Worm (Caenorhabditis elegans): ENCODE data around the gene K12B6.11.

Gene K12B6.11

DNA sequence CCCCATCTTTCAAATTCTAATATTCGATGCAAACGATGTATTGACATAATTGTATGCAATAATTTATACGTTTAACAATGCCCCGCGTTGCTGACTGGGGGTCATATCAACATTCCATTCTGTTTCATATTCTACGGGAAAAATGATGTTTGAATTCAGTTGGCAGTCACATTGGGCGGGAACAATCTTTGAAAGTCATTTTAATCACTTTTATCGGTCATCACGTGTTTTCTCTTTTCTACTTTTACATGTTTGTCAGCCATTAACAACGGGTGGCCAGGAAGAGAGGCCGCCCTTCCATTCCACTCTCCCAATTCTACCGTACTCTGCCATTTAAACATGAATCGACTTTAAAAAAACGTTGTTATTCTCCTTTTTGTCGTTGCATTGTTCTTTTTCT lies 40.0 kb upstream of the K12B6.11 start:
- TF ChIP-seq nhr-12 (tag; optimal IDR thresholded peaks at IDR 0.05) (no peak), elt-3 (tag; optimal IDR thresholded peaks at IDR 0.05) (no peak), crh-2 (tag; optimal IDR thresholded peaks at IDR 0.05) (peak; percentile 45), nhr-237 (tag; optimal IDR thresholded peaks at IDR 0.05) (no peak), R02D3.7 (tag; optimal IDR thresholded peaks at IDR 0.05) (no peak), nhr-129 (tag; optimal IDR thresholded peaks at IDR 0.05) (peak; percentile 9), C34F6.9 (tag; optimal IDR thresholded peaks at IDR 0.05) (no peak), gmeb-1 (tag; optimal IDR thresholded peaks at IDR 0.05) (peak; percentile 41), sma-9 (GFP tag; optimal IDR thresholded peaks at IDR 0.05) (peak; percentile 65), sma-9 (tag; optimal IDR thresholded peaks at IDR 0.05) (no peak), blmp-1 (tag; optimal IDR thresholded peaks at IDR 0.05; ENCODE audit: insufficient read depth) (peak; percentile 14), dmd-4 (tag; optimal IDR thresholded peaks at IDR 0.05) (no peak), fos-1 (tag; optimal IDR thresholded peaks at IDR 0.05) (no peak), nhr-21 (tag; optimal IDR thresholded peaks at IDR 0.05) (no peak)

DNA sequence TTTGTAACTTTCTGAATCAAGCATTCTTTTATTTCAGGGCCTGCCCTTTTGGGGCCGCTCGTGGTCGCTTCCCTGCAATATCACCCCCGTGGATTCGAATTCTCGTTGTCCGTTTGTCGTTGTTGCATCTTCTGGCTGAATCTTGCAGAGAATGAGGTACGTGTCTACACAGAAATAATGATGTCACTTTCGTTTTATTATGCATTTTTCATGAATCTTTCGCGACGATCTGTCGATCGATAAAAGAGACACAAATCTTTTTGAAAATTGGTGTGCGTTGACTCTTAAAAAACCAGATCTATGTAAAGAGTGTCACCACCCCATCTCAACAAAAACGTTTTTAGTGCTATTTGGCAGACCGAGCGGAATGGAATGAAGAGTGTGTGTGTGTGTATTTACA lies 39.6 kb upstream of the K12B6.11 start:
- TF ChIP-seq egl-27 (tag; optimal IDR thresholded peaks at IDR 0.05) (no peak), sma-9 (GFP tag; optimal IDR thresholded peaks at IDR 0.05) (peak; percentile 2), sma-9 (tag; optimal IDR thresholded peaks at IDR 0.05) (no peak), elt-3 (tag; optimal IDR thresholded peaks at IDR 0.05) (no peak), ztf-11 (tag; optimal IDR thresholded peaks at IDR 0.05) (no peak), ztf-4 (tag; optimal IDR thresholded peaks at IDR 0.05) (no peak), ceh-16 (tag; optimal IDR thresholded peaks at IDR 0.05) (peak; percentile 59), ZK546.5 (tag; optimal IDR thresholded peaks at IDR 0.05) (no peak), sem-4 (tag; optimal IDR thresholded peaks at IDR 0.05) (no peak), R02D3.7 (tag; optimal IDR thresholded peaks at IDR 0.05) (no peak), lin-11 (tag; optimal IDR thresholded peaks at IDR 0.05) (no peak), lin-13 (GFP tag; optimal IDR thresholded peaks at IDR 0.05) (no peak), unc-62 (GFP tag; optimal IDR thresholded peaks at IDR 0.05) (no peak), elt-1 (tag; optimal IDR thresholded peaks at IDR 0.05) (no peak), nhr-21 (tag; optimal IDR thresholded peaks at IDR 0.05) (no peak), alr-1 (tag; optimal IDR thresholded peaks at IDR 0.05) (no peak), Y55F3AM.14 (GFP tag; optimal IDR thresholded peaks at IDR 0.05) (no peak), nhr-25 (tag; optimal IDR thresholded peaks at IDR 0.05) (no peak)

DNA sequence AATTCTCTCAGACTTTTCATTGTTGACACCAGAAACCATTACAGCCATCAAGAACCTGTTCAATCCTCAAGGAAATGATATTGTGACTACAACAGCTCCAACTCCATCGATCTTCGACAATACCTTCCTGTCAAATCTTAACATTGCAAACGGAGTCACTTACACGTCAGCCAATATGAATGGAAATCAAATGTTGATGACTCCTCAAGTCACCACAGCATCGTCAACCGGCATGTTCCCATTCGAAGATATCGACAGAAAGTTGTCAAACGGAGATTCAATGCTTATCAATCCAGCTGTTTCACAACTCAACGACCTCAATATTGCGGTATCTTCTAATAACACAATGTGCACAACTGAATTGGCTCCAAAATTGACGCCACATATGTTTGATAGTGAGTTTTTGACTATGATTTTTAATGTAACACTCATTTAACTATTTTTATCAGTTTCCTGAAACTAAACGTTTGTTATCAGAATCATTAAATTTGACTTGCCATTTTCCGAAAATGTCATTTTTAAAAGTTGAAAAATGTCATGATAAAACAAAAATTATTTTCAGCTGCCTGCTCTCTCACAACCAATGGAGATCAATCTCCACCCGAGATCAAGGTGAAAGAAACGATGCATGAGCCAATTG lies 37.6 kb upstream of the K12B6.11 start:
- TF ChIP-seq ceh-16 (tag; optimal IDR thresholded peaks at IDR 0.05): no peak
- TF ChIP-seq fos-1 (tag; optimal IDR thresholded peaks at IDR 0.05): peak; percentile 52
- TF ChIP-seq sma-9 (GFP tag; optimal IDR thresholded peaks at IDR 0.05): peak; percentile 31
- no peak for TF ChIP-seq sma-9 (tag; optimal IDR thresholded peaks at IDR 0.05)
- TF ChIP-seq nhr-25 (tag; optimal IDR thresholded peaks at IDR 0.05): no peak

DNA sequence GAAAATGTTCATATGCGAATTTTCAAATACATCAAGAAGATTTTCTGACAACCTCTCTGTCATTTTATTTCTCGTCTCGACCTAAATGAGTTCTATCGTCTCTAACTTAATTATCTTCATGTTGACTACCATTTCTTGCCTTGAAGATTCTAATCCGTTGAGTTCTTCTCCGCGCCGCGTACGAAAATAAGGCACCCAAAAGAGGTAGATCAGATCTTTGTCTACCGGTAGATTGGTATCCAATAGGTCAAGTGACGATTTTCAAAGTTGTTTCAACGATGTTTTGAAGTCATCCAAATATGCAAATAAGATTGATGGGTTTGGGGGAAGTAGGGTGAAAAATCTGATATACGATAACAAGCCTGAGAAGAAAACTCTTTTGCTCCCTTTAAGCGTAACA lies 34.8 kb upstream of the K12B6.11 start:
- TF ChIP-seq elt-1 (tag; optimal IDR thresholded peaks at IDR 0.05) (peak; percentile 95), nhr-25 (tag; optimal IDR thresholded peaks at IDR 0.05) (peak; percentile 47), nhr-6 (tag; optimal IDR thresholded peaks at IDR 0.05) (no peak), unc-39 (tag; optimal IDR thresholded peaks at IDR 0.05) (no peak), ztf-1 (GFP tag; conservative IDR thresholded peaks at IDR 0.05) (no peak), nhr-12 (tag; optimal IDR thresholded peaks at IDR 0.05) (no peak), dmd-4 (tag; optimal IDR thresholded peaks at IDR 0.05) (no peak), egl-27 (tag; optimal IDR thresholded peaks at IDR 0.05) (no peak), ceh-16 (tag; optimal IDR thresholded peaks at IDR 0.05) (peak; percentile 87), ZK546.5 (tag; optimal IDR thresholded peaks at IDR 0.05) (no peak), sma-9 (GFP tag; optimal IDR thresholded peaks at IDR 0.05) (peak; percentile 92), sma-9 (tag; optimal IDR thresholded peaks at IDR 0.05) (no peak), mab-5 (tag; optimal IDR thresholded peaks at IDR 0.05) (no peak)

DNA sequence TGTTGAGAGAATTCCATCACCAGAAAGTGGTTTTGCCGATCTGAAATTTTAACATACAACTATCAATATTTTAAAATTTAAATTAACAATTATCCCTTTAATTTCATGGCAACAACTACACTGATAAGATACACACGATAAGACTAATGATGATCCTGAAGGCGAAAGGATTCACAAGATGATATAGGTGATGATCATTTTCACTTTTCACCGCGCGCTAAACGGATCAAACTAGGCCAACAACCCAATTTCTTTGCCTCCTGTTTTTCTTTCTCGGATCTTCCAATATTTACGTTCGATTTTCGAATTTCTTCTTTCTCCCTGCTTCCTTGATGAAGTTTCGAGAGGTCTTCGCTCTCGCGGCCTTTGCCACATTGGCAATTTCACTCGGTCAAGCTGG lies 29.6 kb upstream of the K12B6.11 start, which contains the start of gene K08B12.1:
Gene K08B12.1, plus strand, starts transcription at position 229 of the 400 bp plus-strand sequence.
- TF ChIP-seq sma-3 (GFP tag; optimal IDR thresholded peaks at IDR 0.05) (no peak), peb-1 (tag; optimal IDR thresholded peaks at IDR 0.05) (no peak), lin-11 (tag; optimal IDR thresholded peaks at IDR 0.05) (no peak), alr-1 (tag; optimal IDR thresholded peaks at IDR 0.05) (no peak), nhr-237 (tag; optimal IDR thresholded peaks at IDR 0.05) (no peak), nhr-6 (tag; optimal IDR thresholded peaks at IDR 0.05) (no peak), lin-39 (tag; optimal IDR thresholded peaks at IDR 0.05) (no peak)

Data from whole organism, L2 larva.